Fruit fly (Drosophila melanogaster) whole organism: ENCODE results near the gene Slimp.
A peak's percentile ranks its signal among the peaks of the same experiment; 100 is the strongest.

Experiments
- CG8478 ChIP-seq: fragments of >200 bp; optimal IDR thresholded peaks from 2 replicates; lab custom pipeline; 2018; ENCODE audit warnings: inconsistent platforms
- Dll ChIP-seq: fragments of >200 bp; optimal IDR thresholded peaks from 2 replicates; lab custom pipeline; 2017
- EcR ChIP-seq, 2 experiments: fragments of >200 bp; optimal IDR thresholded peaks; 2 replicates each; lab custom pipeline; 2017; ENCODE audit warnings: missing biosample characterization in 2 of 2, missing genetic modification characterization in 2 of 2, missing genetic modification reagents in 2 of 2
- pan ChIP-seq: fragments of >200 bp; optimal IDR thresholded peaks from 2 replicates; lab custom pipeline; 2017
- psq ChIP-seq: fragments of >200 bp; optimal IDR thresholded peaks from 2 replicates; lab custom pipeline; 2017
- usp ChIP-seq: fragments of >200 bp; optimal IDR thresholded peaks from 2 replicates; lab custom pipeline; 2017; ENCODE audit warnings: missing biosample characterization, missing genetic modification characterization, mixed read lengths

Slimp gene

dm6 chr3R:24150103-24150502 lies 1.3 kb upstream of the Slimp start, which contains the start of gene p38c:
TSS of gene p38c (minus strand) at chr3R:24150203.
- TF ChIP-seq usp (GFP tag; lab: Kevin White, UChicago) (no peak), CG8478 (no peak), psq (lab: Kevin White, UChicago) (no peak), EcR (GFP tag; optimal IDR thresholded peaks at IDR 0.05; lab: Kevin White, UChicago) (no peak), pan (lab: Kevin White, UChicago) (no peak), Dll (lab: Kevin White, UChicago) (no peak)

dm6 chr3R:24144542-24144941 lies 4.2 kb downstream of the Slimp start:
- no peak for TF ChIP-seq EcR (GFP tag; optimal IDR thresholded peaks at IDR 0.05; lab: Kevin White, UChicago)
- no peak for TF ChIP-seq CG8478
- no peak for TF ChIP-seq psq (lab: Kevin White, UChicago)
- TF ChIP-seq Dll (lab: Kevin White, UChicago): no peak
- no peak for TF ChIP-seq usp (GFP tag; lab: Kevin White, UChicago)
- TF ChIP-seq pan (lab: Kevin White, UChicago): no peak

dm6 chr3R:24143779-24144178 lies 5.0 kb downstream of the Slimp start:
- no peak for TF ChIP-seq CG8478
- TF ChIP-seq pan (lab: Kevin White, UChicago): no peak
- TF ChIP-seq Dll (lab: Kevin White, UChicago): no peak
- no peak for TF ChIP-seq EcR (GFP tag; optimal IDR thresholded peaks at IDR 0.05; lab: Kevin White, UChicago)
- TF ChIP-seq usp (GFP tag; lab: Kevin White, UChicago): no peak
- no peak for TF ChIP-seq psq (lab: Kevin White, UChicago)

DNA sequence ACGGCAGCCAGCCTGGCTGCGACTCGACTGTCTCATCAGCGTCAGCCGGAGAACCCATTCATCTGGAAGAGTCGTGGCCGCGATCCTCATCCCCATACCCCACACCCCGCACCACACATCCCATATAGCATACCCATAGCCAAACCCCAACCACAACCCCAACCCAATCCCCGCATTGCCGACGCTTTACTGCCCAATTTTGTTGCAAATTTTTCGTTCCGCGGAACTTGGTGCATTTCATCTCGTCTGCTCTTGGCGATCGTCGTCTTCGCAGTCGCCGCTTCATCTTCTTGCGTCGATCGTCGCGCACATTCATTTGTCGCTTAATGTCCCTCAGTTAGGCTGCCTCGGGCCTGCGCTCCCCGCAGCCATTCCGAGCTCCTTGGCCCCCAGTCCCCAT lies 5.4 kb downstream of the Slimp start:
- TF ChIP-seq Dll (lab: Kevin White, UChicago) (peak; percentile 55), usp (GFP tag; lab: Kevin White, UChicago) (no peak), EcR (GFP tag; optimal IDR thresholded peaks at IDR 0.05; lab: Kevin White, UChicago) (no peak), CG8478 (no peak)

dm6 chr3R:24142971-24143370 lies 5.8 kb downstream of the Slimp start:
- TF ChIP-seq usp (GFP tag; lab: Kevin White, UChicago) (no peak), CG8478 (no peak), EcR (GFP tag; optimal IDR thresholded peaks at IDR 0.05; lab: Kevin White, UChicago) (no peak), pan (lab: Kevin White, UChicago) (no peak), psq (lab: Kevin White, UChicago) (no peak), Dll (lab: Kevin White, UChicago) (no peak)

DNA sequence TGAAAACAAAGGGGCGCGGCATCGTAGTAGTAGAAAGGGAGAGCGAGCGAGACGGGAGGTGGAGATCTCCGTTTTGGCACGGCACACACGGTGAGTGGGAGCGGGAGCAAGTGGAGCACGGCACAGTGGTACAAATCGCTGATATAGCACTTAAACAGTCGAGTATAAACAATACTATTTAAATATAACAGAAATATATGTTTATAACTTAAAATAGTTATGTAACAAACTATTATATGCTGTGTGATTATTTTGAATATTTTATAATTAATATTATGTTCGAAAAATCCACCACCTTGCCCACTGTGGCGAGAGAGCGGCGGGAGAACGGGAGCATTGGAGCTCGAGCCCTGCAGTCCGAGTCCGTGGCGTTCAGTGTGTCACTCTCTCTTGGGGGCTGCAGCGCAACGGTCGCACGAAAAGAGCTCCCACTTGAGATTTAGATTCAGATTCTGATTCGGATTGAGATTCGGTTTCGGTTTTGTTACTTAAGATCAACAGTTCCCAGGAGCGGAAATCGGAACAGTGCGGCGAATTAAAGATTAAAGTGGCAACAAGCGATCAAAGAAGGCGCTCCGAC lies 7.7 kb downstream of the Slimp start, which contains the start of gene Kal1:
Gene Kal1 (plus strand): TSS at position 383 of the 580 bp plus-strand sequence.
- peak; percentile 73 for TF ChIP-seq Dll (lab: Kevin White, UChicago)
- no peak for TF ChIP-seq pan (lab: Kevin White, UChicago)

- TF ChIP-seq CG8478 (no peak), psq (lab: Kevin White, UChicago) (no peak)
These were observed 9.1 kb downstream of the Slimp start for dm6 chr3R:24139646-24140130.

DNA sequence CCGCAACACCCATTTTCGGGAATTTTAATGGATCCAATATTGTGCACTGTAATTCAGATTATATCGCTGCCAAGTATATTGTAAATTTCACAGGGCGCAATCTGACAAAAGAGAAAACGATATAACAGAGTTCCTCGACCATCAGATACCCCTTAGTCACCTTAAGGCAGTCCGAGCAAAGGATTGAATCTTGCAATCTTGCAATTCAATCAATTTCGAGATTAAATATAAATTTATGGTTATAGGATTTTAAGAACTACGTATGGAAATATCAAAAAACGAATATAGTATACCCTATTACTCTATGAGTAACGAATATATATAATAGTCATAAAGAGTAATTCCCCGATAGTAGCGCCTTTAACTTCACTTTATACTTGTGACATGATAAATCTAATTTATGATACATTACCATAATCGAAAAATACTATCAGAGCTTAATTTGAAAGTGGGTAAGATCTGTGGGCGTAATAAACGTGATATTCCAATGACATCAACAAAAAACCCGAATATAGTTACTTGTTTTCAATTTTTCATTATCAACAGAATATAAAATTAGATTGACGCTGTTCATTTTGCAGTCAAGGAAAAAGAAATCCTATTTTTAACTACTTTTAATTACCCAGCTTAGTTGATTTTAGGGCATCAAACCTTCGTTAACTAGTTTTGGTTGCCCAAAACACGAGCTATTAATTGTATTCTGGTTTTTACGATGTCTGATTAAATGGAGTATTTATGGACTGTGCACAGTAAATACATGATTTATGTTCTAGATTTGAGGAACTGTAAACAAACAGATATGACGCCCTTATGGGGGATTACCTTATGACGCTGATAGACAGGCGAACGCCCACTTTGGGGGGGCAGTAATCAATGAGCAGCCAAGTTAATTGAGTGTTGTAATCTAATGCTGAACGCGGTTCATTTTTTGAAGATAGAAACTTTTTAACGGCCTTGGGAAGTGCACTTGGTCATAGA lies 10.0 kb downstream of the Slimp start:
- TF ChIP-seq usp (GFP tag; lab: Kevin White, UChicago): no peak
- no peak for TF ChIP-seq CG8478
- no peak for TF ChIP-seq Dll (lab: Kevin White, UChicago)
- TF ChIP-seq pan (lab: Kevin White, UChicago): no peak
- TF ChIP-seq EcR (GFP tag; optimal IDR thresholded peaks at IDR 0.05; lab: Kevin White, UChicago): no peak
- no peak for TF ChIP-seq psq (lab: Kevin White, UChicago)

dm6 chr3R:24137311-24137945 lies 11.3 kb downstream of the Slimp start, which contains the start of gene Npc2f:
TSS of gene Npc2f (plus strand) at chr3R:24137895.
- TF ChIP-seq EcR (GFP tag; optimal IDR thresholded peaks at IDR 0.05; lab: Kevin White, UChicago) (no peak), Dll (lab: Kevin White, UChicago) (no peak), usp (GFP tag; lab: Kevin White, UChicago) (no peak), psq (lab: Kevin White, UChicago) (no peak), pan (lab: Kevin White, UChicago) (no peak), CG8478 (no peak)

- TF ChIP-seq pan (lab: Kevin White, UChicago) (no peak), usp (GFP tag; lab: Kevin White, UChicago) (no peak), EcR (GFP tag; optimal IDR thresholded peaks at IDR 0.05; lab: Kevin White, UChicago) (no peak), Dll (lab: Kevin White, UChicago) (no peak), CG8478 (no peak), psq (lab: Kevin White, UChicago) (no peak)
These were observed 14.2 kb downstream of the Slimp start, which contains the start of gene Sec10 for dm6 chr3R:24134580-24134979. TSS of gene Sec10 (plus strand) at chr3R:24134831.

DNA sequence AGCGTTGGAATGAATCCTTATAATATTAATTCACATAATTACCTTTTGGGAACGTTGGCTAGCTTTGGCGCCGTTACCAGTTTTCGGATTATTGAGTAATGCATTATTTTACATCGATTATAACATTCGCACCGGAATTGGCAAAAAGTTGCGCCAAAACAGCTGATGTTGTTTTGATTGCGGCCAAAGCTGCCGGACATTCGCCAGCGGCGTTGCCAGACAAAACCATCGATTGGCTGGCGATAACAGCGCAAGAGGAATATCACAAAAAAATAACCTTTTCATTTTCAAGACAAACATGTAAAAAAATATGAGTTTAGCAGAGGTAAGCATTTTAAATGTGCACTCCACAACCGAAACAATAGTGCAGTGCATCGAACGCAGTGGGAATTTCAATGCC lies 18.7 kb downstream of the Slimp start, which contains the start of the genes GatB and Tsc1:
Gene GatB (minus strand): TSS at position 176 of the 400 bp plus-strand sequence.
Gene Tsc1 (plus strand): TSS at position 228 of the 400 bp plus-strand sequence.
- TF ChIP-seq CG8478 (no peak), pan (lab: Kevin White, UChicago) (no peak), Dll (lab: Kevin White, UChicago) (no peak), psq (lab: Kevin White, UChicago) (no peak), EcR (GFP tag; optimal IDR thresholded peaks at IDR 0.05; lab: Kevin White, UChicago) (no peak), usp (GFP tag; lab: Kevin White, UChicago) (no peak)
